Worm (Caenorhabditis elegans) whole organism, young adult: ENCODE results near the gene fbxa-61.

Source experiments
- C17E4.6 ChIP-seq: fragments of 200-800 bp; sonication (Bioruptor generic); IDR thresholded peaks from 2 replicates; pipeline ENCODE4 v1.3.6; 2022; ENCODE audit warnings: missing genetic modification reagents, missing genetic modification characterization, missing compliant biosample characterization
- F22D6.2 ChIP-seq: sonication (generic microtip); optimal IDR thresholded peaks from 2 replicates; lab custom pipeline; 2016; ENCODE audit warnings: mild to moderate bottlenecking, missing genetic modification characterization, missing compliant biosample characterization
- athp-1 ChIP-seq: sonication (generic microtip); optimal IDR thresholded peaks from 2 replicates; lab custom pipeline; 2017; ENCODE audit warnings: mild to moderate bottlenecking, missing genetic modification characterization, missing compliant biosample characterization
- lin-40 ChIP-seq: sonication (generic microtip); optimal IDR thresholded peaks from 2 replicates; lab custom pipeline; 2016; ENCODE audit warnings: missing genetic modification characterization, mild to moderate bottlenecking, missing compliant biosample characterization, missing genotype, missing genetic modification reagents

DNA sequence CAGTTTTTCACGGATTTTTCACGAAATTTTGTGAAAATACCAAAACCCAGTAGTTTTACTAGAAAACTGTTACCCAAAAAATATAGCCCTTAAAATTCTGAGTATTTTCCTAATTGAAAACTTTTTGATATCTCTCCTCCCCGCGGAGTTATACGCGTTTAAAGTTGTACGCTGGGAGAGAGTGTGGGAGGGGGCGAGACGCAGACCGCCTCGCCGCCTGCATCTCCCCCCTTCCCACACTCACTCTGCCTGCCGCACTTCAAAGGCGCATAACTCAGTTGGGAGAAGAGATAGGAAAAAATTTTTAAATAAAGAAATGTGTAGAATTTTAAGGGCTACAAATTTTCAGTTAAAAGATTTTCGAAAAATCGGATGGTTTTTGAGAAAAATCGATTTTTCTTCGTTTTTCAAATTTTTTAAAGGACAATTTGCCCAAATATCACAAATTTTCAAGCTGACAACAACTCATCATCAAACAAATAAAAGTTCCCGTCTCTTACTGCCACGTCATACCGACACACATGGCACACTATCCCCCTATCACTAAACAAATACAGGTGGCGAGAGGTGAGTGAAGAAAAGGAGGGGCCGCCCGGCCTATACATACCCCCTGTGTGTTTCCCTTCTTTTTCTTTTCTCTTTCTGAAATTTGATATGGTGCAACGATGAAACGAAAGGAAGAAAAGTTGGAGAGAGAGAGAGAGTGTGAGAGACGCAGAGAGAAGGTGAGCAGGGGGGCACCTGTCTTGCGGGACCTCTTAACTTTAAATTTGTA lies 15.3 kb upstream of the fbxa-61 start:
- TF ChIP-seq C17E4.6 (GFP tag; lab: Robert Waterston, UW) (no peak), lin-40 (tag; lab: Kevin White, UChicago) (no peak), athp-1 (tag; lab: Kevin White, UChicago) (no peak), F22D6.2 (no peak)
